Worm (Caenorhabditis elegans) whole organism, L1 larva: ENCODE results near the gene inos-1.

ENCODE experiments used
- C34B4.2 ChIP-seq: sonication (generic microtip); optimal IDR thresholded peaks from 2 replicates; lab custom pipeline; 2017; ENCODE audit warnings: mild to moderate bottlenecking, missing genetic modification characterization, missing compliant biosample characterization
- aha-1 ChIP-seq: fragments of 150-350 bp; optimal IDR thresholded peaks from 2 replicates; lab custom pipeline; 2014; ENCODE audit warnings: missing biosample characterization, missing genetic modification characterization
- blmp-1 ChIP-seq: fragments of 150-350 bp; optimal IDR thresholded peaks from 2 replicates; lab custom pipeline; 2014; ENCODE audit warnings: missing biosample characterization, missing genetic modification characterization
- ceh-63 ChIP-seq: fragments of 200-800 bp; sonication (Bioruptor generic); optimal IDR thresholded peaks from 2 replicates; lab custom pipeline; 2018; ENCODE audit warnings: mild to moderate bottlenecking, missing genetic modification characterization, missing compliant biosample characterization
- ceh-8 ChIP-seq: fragments of 200-800 bp; sonication (Bioruptor generic); optimal IDR thresholded peaks from 2 replicates; lab custom pipeline; 2018; ENCODE audit warnings: mild to moderate bottlenecking, missing genetic modification characterization, moderate library complexity, missing compliant biosample characterization
- ceh-82 ChIP-seq, 3 experiments: fragments of 150-350 bp in 1 of 3; sonication (generic microtip) in 2 of 3; optimal IDR thresholded peaks; 2 replicates each; lab custom pipeline; 2014 to 2017; ENCODE audit warnings: missing biosample characterization in 3 of 3, missing genetic modification characterization in 3 of 3
- ceh-90 ChIP-seq: sonication (generic microtip); optimal IDR thresholded peaks from 2 replicates; lab custom pipeline; 2016; ENCODE audit warnings: missing genetic modification characterization, missing compliant biosample characterization
- efl-1 ChIP-seq, 4 experiments: fragments of 150-350 bp; optimal IDR thresholded peaks in 3 of 4; peaks in 1 of 4; 1 replicate in 1 of 4; 2 replicates in 3 of 4; lab custom pipeline; 2014; ENCODE audit warnings: missing biosample characterization in 2 of 4, missing genetic modification characterization in 2 of 4, missing genetic modification reagents in 2 of 4
- egl-27 ChIP-seq, 2 experiments: fragments of 150-350 bp in 1 of 2; sonication (generic microtip); optimal IDR thresholded peaks; 3 replicates each; lab custom pipeline; 2017 to 2018; ENCODE audit warnings: missing biosample characterization in 2 of 2, missing genetic modification characterization in 2 of 2, missing genetic modification reagents in 2 of 2
- fkh-4 ChIP-seq: sonication (generic microtip); optimal IDR thresholded peaks from 2 replicates; lab custom pipeline; 2016; ENCODE audit warnings: missing compliant biosample characterization, missing genetic modification characterization, borderline replicate concordance
- fos-1 ChIP-seq: fragments of 150-350 bp; optimal IDR thresholded peaks from 2 replicates; lab custom pipeline; 2014; ENCODE audit warnings: missing biosample characterization, missing genetic modification characterization
- irx-1 ChIP-seq: sonication (generic microtip); optimal IDR thresholded peaks from 2 replicates; lab custom pipeline; 2016; ENCODE audit warnings: missing genetic modification characterization, missing compliant biosample characterization
- lin-35 ChIP-seq, 2 experiments: fragments of 150-350 bp; optimal IDR thresholded peaks; 2 replicates each; lab custom pipeline; 2014; ENCODE audit warnings: missing biosample characterization in 2 of 2, missing genetic modification characterization in 2 of 2, missing genetic modification reagents in 2 of 2
- lin-39 ChIP-seq: fragments of 150-350 bp; optimal IDR thresholded peaks from 2 replicates; lab custom pipeline; 2014; ENCODE audit warnings: missing biosample characterization, missing genetic modification reagents, missing genetic modification characterization
- lsy-2 ChIP-seq, 2 experiments: fragments of 150-350 bp; optimal IDR thresholded peaks; 2 replicates each; lab custom pipeline; 2014; ENCODE audit warnings: missing biosample characterization in 2 of 2, missing genetic modification characterization in 2 of 2
- mab-9 ChIP-seq: fragments of 200-800 bp; sonication (Bioruptor generic); IDR thresholded peaks from 2 replicates; pipeline ENCODE4 v1.3.6; 2022; ENCODE audit warnings: missing genetic modification reagents, missing genetic modification characterization, missing compliant biosample characterization
- mdl-1 ChIP-seq, 2 experiments: fragments of 150-350 bp; optimal IDR thresholded peaks; 2 replicates each; lab custom pipeline; 2014 to 2017; ENCODE audit warnings: missing biosample characterization in 2 of 2, missing genetic modification characterization in 2 of 2, inconsistent platforms in 1 of 2
- mef-2 ChIP-seq: fragments of 150-350 bp; optimal IDR thresholded peaks from 2 replicates; lab custom pipeline; 2014; ENCODE audit warnings: missing biosample characterization, missing genetic modification characterization
- nhr-11 ChIP-seq: fragments of 150-350 bp; optimal IDR thresholded peaks from 2 replicates; lab custom pipeline; 2014; ENCODE audit warnings: missing biosample characterization, missing genetic modification characterization
- nhr-71 ChIP-seq: sonication (generic microtip); optimal IDR thresholded peaks from 2 replicates; lab custom pipeline; 2016; ENCODE audit warnings: mild to moderate bottlenecking, missing genetic modification characterization, moderate library complexity, missing compliant biosample characterization
- nhr-84 ChIP-seq: sonication (generic microtip); optimal IDR thresholded peaks from 2 replicates; lab custom pipeline; 2017; ENCODE audit warnings: missing biosample characterization, missing genetic modification characterization
- nhr-90 ChIP-seq: sonication (generic microtip); optimal IDR thresholded peaks from 2 replicates; lab custom pipeline; 2016; ENCODE audit warnings: mild to moderate bottlenecking, missing genetic modification characterization, missing compliant biosample characterization; ENCODE audit not compliant: poor library complexity
- pag-3 ChIP-seq: sonication (generic microtip); optimal IDR thresholded peaks from 2 replicates; lab custom pipeline; 2017; ENCODE audit warnings: missing genetic modification characterization, mild to moderate bottlenecking, missing compliant biosample characterization, antibody characterized with exemption, borderline replicate concordance; ENCODE audit not compliant: insufficient read depth
- pax-3 ChIP-seq: fragments of 200-800 bp; sonication (Bioruptor generic); optimal IDR thresholded peaks from 2 replicates; lab custom pipeline; 2018; ENCODE audit warnings: mild to moderate bottlenecking, missing genetic modification characterization, moderate library complexity, missing compliant biosample characterization
- pqm-1 ChIP-seq: sonication (generic microtip); optimal IDR thresholded peaks from 3 replicates; lab custom pipeline; 2017; ENCODE audit warnings: missing biosample characterization, missing genetic modification characterization
- snpc-4 ChIP-seq: fragments of 150-350 bp; optimal IDR thresholded peaks from 2 replicates; lab custom pipeline; 2014; ENCODE audit warnings: missing biosample characterization, missing genetic modification characterization
- snu-23 ChIP-seq: sonication (generic microtip); optimal IDR thresholded peaks from 2 replicates; lab custom pipeline; 2016; ENCODE audit warnings: missing genetic modification characterization, missing compliant biosample characterization
- sox-4 ChIP-seq: sonication (generic microtip); optimal IDR thresholded peaks from 2 replicates; lab custom pipeline; 2016; ENCODE audit warnings: missing genetic modification characterization, missing compliant biosample characterization
- sup-37 ChIP-seq: fragments of 200-800 bp; sonication (Bioruptor generic); optimal IDR thresholded peaks from 2 replicates; lab custom pipeline; 2018; ENCODE audit warnings: mild to moderate bottlenecking, missing genetic modification characterization, missing compliant biosample characterization
- unc-30 ChIP-seq: sonication (generic microtip); optimal IDR thresholded peaks from 2 replicates; lab custom pipeline; 2017; ENCODE audit warnings: missing biosample characterization, missing genetic modification characterization
- unc-62 ChIP-seq: fragments of 150-350 bp; optimal IDR thresholded peaks from 2 replicates; lab custom pipeline; 2014; ENCODE audit warnings: missing biosample characterization, missing genetic modification reagents, missing genetic modification characterization
- vab-15 ChIP-seq: sonication (generic microtip); optimal IDR thresholded peaks from 2 replicates; lab custom pipeline; 2017; ENCODE audit warnings: missing genotype, mild to moderate bottlenecking, missing genetic modification characterization, missing compliant biosample characterization
- xbp-1 ChIP-seq: sonication (generic microtip); optimal IDR thresholded peaks from 2 replicates; lab custom pipeline; 2016; ENCODE audit warnings: missing genetic modification characterization, missing compliant biosample characterization
- ztf-4 ChIP-seq: fragments of 150-350 bp; optimal IDR thresholded peaks from 2 replicates; lab custom pipeline; 2014; ENCODE audit warnings: missing biosample characterization, missing genetic modification characterization

Gene inos-1

DNA sequence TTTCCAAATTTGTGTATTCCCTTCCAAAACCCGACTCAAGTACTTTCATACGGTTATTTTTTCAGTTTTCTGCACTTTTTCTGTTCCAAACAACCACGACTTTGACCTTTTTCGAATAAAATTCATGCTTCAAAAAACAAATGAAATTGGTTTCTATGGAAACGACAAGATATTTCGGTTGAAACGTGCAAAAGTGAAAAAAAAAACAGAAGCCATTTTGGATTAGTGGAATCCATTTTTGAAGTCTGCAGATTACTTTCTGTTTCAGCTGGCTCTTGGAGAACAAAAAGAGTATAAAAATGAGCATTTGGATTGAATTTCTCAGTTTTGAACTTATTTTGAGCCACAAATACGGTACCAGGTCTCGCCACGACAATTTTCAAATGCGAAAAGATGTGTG is 22.1 kb upstream of the inos-1 start (continued):
- TF ChIP-seq fkh-4 (tag; lab: Kevin White, UChicago) (no peak), pax-3 (tag; lab: Kevin White, UChicago) (peak; percentile 2), ceh-8 (GFP tag; lab: Kevin White, UChicago) (no peak), lin-39 (no peak), irx-1 (no peak), C34B4.2 (no peak)

DNA sequence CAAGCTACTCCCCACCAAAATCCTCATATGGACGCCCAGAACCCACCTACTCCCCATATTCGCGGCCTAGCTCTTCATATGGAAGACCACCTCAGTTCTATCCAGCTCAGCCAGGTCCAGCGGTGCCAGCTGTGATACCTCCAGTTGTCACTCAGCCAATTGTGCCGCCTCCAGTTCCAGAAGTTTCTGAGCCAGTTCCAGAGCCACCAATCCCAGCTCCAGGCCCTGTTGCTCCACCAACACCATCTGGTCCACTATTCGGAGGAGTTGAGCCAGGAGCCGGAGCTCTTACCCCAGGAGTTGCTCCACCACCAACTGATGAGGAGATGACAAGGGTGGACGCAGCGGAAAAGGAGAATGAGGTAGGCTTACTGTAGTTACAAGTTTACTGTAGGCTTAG is 21.5 kb upstream of the inos-1 start:
- no peak for TF ChIP-seq ceh-90
- no peak for TF ChIP-seq ceh-82 (tag; optimal IDR thresholded peaks at IDR 0.05; lab: Kevin White, UChicago)
- no peak for TF ChIP-seq nhr-11 (tag; lab: Kevin White, UChicago)
- no peak for TF ChIP-seq ceh-63 (GFP tag; lab: Kevin White, UChicago)
- no peak for TF ChIP-seq pag-3 (tag; lab: Kevin White, UChicago)
- TF ChIP-seq egl-27 (tag; optimal IDR thresholded peaks at IDR 0.05; lab: Kevin White, UChicago): no peak
- TF ChIP-seq sup-37: no peak
- no peak for TF ChIP-seq mef-2 (tag; lab: Kevin White, UChicago)
- TF ChIP-seq mdl-1 (tag; optimal IDR thresholded peaks at IDR 0.05; lab: Kevin White, UChicago): no peak

DNA sequence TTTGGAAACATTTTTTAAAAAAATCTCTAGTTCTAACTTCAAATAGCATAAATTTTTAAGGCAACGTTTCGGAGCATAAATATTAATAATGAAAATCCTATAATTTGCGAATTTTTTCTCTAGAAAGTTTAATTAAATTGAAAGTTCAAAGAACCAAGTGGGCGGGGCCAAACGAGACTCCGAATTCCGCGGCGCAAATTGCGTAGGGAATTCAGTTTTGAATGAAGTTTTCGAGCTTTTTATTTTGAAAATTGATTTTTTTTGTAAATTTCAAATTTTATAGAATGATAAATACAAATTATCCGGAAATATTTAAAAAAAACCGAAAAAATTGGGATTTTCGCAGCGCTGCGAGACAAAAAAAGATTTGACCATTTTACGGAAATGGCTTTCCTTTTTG is 20.7 kb upstream of the inos-1 start:
- TF ChIP-seq lin-35 (GFP tag; optimal IDR thresholded peaks at IDR 0.05; lab: Kevin White, UChicago) (no peak), fos-1 (tag; lab: Kevin White, UChicago) (no peak), nhr-90 (tag; lab: Kevin White, UChicago) (no peak), nhr-84 (no peak), sup-37 (no peak), unc-30 (tag; lab: Kevin White, UChicago) (no peak), pag-3 (tag; lab: Kevin White, UChicago) (no peak), efl-1 (optimal IDR thresholded peaks at IDR 0.05; lab: Kevin White, UChicago) (no peak), efl-1 (GFP tag; optimal IDR thresholded peaks at IDR 0.05 in 1 of 2; lab: Kevin White, UChicago) (no peak), unc-62 (GFP tag; lab: Kevin White, UChicago) (no peak), ztf-4 (tag; lab: Kevin White, UChicago) (no peak), mab-9 (GFP tag; lab: Robert Waterston, UW) (no peak), nhr-11 (tag; lab: Kevin White, UChicago) (no peak), snpc-4 (tag; lab: Kevin White, UChicago) (no peak), blmp-1 (tag; lab: Kevin White, UChicago) (no peak)

DNA sequence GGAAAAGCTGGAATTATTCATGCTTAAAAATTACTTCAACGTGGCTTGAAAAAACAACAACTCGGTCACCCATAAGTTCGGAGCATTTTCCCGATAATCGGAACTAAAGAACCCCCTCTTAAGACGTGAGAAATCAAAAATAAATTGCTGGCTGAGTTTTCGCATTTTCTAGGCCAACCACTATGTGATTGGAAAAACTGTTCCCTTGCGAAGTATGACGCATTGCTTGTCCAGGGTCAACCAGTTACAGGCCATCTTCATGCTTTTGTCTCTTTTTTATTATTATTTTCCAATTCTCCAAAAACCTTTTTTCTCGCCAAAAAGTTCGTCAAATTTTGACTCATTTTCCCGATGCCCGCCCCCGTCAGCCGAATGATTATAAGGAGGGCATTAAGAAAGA is 20.0 kb upstream of the inos-1 start, which contains the start of gene F13D12.3:
Gene F13D12.3 (plus strand): TSS at position 301 of the 400 bp plus-strand sequence.
- no peak for TF ChIP-seq sox-4 (tag; lab: Kevin White, UChicago)
- TF ChIP-seq xbp-1 (tag; lab: Kevin White, UChicago): no peak
- TF ChIP-seq aha-1 (tag; lab: Kevin White, UChicago): no peak
- TF ChIP-seq lin-35 (GFP tag; optimal IDR thresholded peaks at IDR 0.05; lab: Kevin White, UChicago): no peak

DNA sequence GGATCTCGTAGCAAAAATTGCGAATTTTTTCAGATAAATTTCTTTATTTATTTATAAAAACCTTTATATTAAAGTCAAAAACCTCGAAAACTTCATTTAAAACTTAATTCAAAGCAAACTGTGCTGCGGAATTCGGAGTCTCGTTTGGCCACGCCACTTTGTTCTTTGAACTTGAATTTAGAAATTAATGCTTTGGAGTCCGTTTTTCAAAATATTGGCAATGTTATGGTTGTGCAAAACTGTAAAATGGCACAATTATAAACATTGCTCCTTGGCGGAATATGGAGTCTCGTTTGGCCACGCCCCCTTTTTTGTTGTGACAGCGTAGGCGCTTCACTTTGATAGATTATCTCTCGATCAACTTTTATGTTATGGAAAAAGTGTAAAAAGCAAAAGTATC is 19.4 kb upstream of the inos-1 start:
- peak; percentile 15 for TF ChIP-seq snu-23 (GFP tag; lab: Kevin White, UChicago)
- TF ChIP-seq lsy-2 (tag; optimal IDR thresholded peaks at IDR 0.05; lab: Kevin White, UChicago): peak; percentile 17 to 21
- no peak for TF ChIP-seq snpc-4 (tag; lab: Kevin White, UChicago)
- peak; percentile 2 for TF ChIP-seq blmp-1 (tag; lab: Kevin White, UChicago)
- TF ChIP-seq nhr-71 (tag; lab: Kevin White, UChicago): peak; percentile 30
- TF ChIP-seq nhr-11 (tag; lab: Kevin White, UChicago): no peak
- TF ChIP-seq vab-15 (tag; lab: Kevin White, UChicago): no peak
- TF ChIP-seq pqm-1 (tag; lab: Kevin White, UChicago): no peak
